Fruit fly (Drosophila melanogaster): Measurements from ENCODE around the gene ergic53.

ergic53 gene

dm6 chr3L:8543866-8544265 is 9.1 kb downstream of the ergic53 start (continued):
- TF ChIP-seq hkb (optimal IDR thresholded peaks at IDR 0.05) (no peak), hkb (GFP tag; IDR thresholded peaks at IDR 0.05) (no peak; the same call in 1 of the 2 replicates), CG4820 (GFP tag; optimal IDR thresholded peaks at IDR 0.05) (no peak), Dref (GFP tag; IDR thresholded peaks at IDR 0.05) (no peak), Oli (tag; optimal IDR thresholded peaks at IDR 0.05) (peak; percentile 13), H15 (GFP tag; IDR thresholded peaks at IDR 0.05) (no peak), CG4424 (GFP tag; optimal IDR thresholded peaks at IDR 0.05) (peak; percentile 36), CG2875 (GFP tag; optimal IDR thresholded peaks at IDR 0.05) (peak; percentile 1), Lim3 (GFP tag; IDR thresholded peaks at IDR 0.05) (no peak), sima (GFP tag; optimal IDR thresholded peaks at IDR 0.05) (no peak), sisA (GFP tag; IDR thresholded peaks at IDR 0.05) (no peak; the same call in 1 of the 2 replicates), klu (GFP tag; IDR thresholded peaks at IDR 0.05) (no peak), gro (GFP tag; optimal IDR thresholded peaks at IDR 0.05) (no peak), CG8924 (tag; optimal IDR thresholded peaks at IDR 0.05) (peak; percentile 0), Dad (GFP tag; optimal IDR thresholded peaks at IDR 0.05) (no peak), ap (GFP tag; IDR thresholded peaks at IDR 0.05) (no peak), zf30C (GFP tag; optimal IDR thresholded peaks at IDR 0.05) (peak; percentile 56), ab (GFP tag; optimal IDR thresholded peaks at IDR 0.05) (no peak), CG1792 (GFP tag; optimal IDR thresholded peaks at IDR 0.05) (no peak), CHES-1-like (GFP tag; optimal IDR thresholded peaks at IDR 0.05) (no peak), bab2 (GFP tag; optimal IDR thresholded peaks at IDR 0.05) (no peak), bbx (GFP tag; IDR thresholded peaks at IDR 0.05; ENCODE audit: partially characterized antibody) (no peak), insv (GFP tag; optimal IDR thresholded peaks at IDR 0.05) (no peak), CG4328 (GFP tag; optimal IDR thresholded peaks at IDR 0.05) (no peak), CG10267 (tag; optimal IDR thresholded peaks at IDR 0.05) (peak; percentile 2), lov (optimal IDR thresholded peaks at IDR 0.05) (no peak), lov (GFP tag; IDR thresholded peaks at IDR 0.05) (no peak), PHDP (tag; optimal IDR thresholded peaks at IDR 0.05) (peak; percentile 13), Mrtf (GFP tag; IDR thresholded peaks at IDR 0.05) (no peak), kah (GFP tag; optimal IDR thresholded peaks at IDR 0.05) (no peak), CG6254 (GFP tag; optimal IDR thresholded peaks at IDR 0.05) (no peak), CG13287 (GFP tag; IDR thresholded peaks at IDR 0.05; ENCODE audit: partially characterized antibody) (no peak), Stat92E (GFP tag; optimal IDR thresholded peaks at IDR 0.05) (no peak), MBD-R2 (GFP tag; IDR thresholded peaks at IDR 0.05) (no peak), Hr3 (GFP tag; optimal IDR thresholded peaks at IDR 0.05) (no peak), CG2199 (GFP tag; IDR thresholded peaks at IDR 0.05) (no peak), CG3163 (GFP tag; optimal IDR thresholded peaks at IDR 0.05) (no peak), CG3838 (GFP tag; optimal IDR thresholded peaks at IDR 0.05) (no peak), peb (GFP tag; IDR thresholded peaks at IDR 0.05) (no peak), caup (GFP tag; optimal IDR thresholded peaks at IDR 0.05; ENCODE audit: severe bottlenecking) (no peak), CG9727 (GFP tag; optimal IDR thresholded peaks at IDR 0.05) (peak; percentile 9), tll (GFP tag; optimal IDR thresholded peaks at IDR 0.05) (no peak), Sin3A (optimal IDR thresholded peaks at IDR 0.05) (no peak), CG43689 (GFP tag; IDR thresholded peaks at IDR 0.05) (no peak), E2f1 (GFP tag; IDR thresholded peaks at IDR 0.05) (no peak), unpg (GFP tag; optimal IDR thresholded peaks at IDR 0.05) (peak; percentile 46), Adf1 (GFP tag; IDR thresholded peaks at IDR 0.05) (no peak), gem (tag; optimal IDR thresholded peaks at IDR 0.05) (peak; percentile 53), twi (tag; optimal IDR thresholded peaks at IDR 0.05) (no peak), Ada2b (GFP tag; IDR thresholded peaks at IDR 0.05) (0 out of 2 replicates have a peak, but pooled peaks have one; percentile 8), onecut (GFP tag; IDR thresholded peaks at IDR 0.05) (0 out of 2 replicates have a peak, but pooled peaks have one; percentile 35), ase (GFP tag; IDR thresholded peaks at IDR 0.05) (no peak), CG14050 (GFP tag; IDR thresholded peaks at IDR 0.05) (no peak)

Measured in whole organism, embryonic.